Fruit fly (Drosophila melanogaster) whole organism, embryonic: ENCODE data around the gene CG43295.

Source experiments
- Atf3 ChIP-seq: fragments of 200-800 bp; sonication (Bioruptor generic); optimal IDR thresholded peaks from 3 replicates; lab custom pipeline; 2016; ENCODE audit warnings: missing biosample characterization, missing genetic modification characterization
- BEAF-32 ChIP-seq: fragments of 200-800 bp; sonication (Bioruptor generic); optimal IDR thresholded peaks from 3 replicates; lab custom pipeline; 2017; ENCODE audit warnings: missing biosample characterization, missing genetic modification characterization, mild to moderate bottlenecking, moderate library complexity, missing genetic modification reagents
- Bgb ChIP-seq: fragments of 200-800 bp; sonication (Bioruptor generic); IDR thresholded peaks from 2 replicates; pipeline ENCODE4 v1.3.6; 2022; ENCODE audit warnings: missing biosample characterization, missing genetic modification characterization; ENCODE audit not compliant: partially characterized antibody
- CG10209 ChIP-seq: fragments of 200-800 bp; sonication (Bioruptor generic); optimal IDR thresholded peaks from 3 replicates; lab custom pipeline; 2017; ENCODE audit warnings: missing biosample characterization, mild to moderate bottlenecking, missing genetic modification characterization, missing genetic modification reagents
- CG11093 ChIP-seq: fragments of 200-800 bp; sonication (Bioruptor generic); IDR thresholded peaks from 3 replicates; pipeline ENCODE4 v1.3.6; 2022; ENCODE audit warnings: missing biosample characterization, missing genetic modification characterization
- CG11560 ChIP-seq: fragments of 200-800 bp; sonication (Bioruptor generic); IDR thresholded peaks from 3 replicates; pipeline ENCODE4 v1.3.6; 2022; ENCODE audit warnings: missing biosample characterization, missing genetic modification characterization
- CG12219 ChIP-seq: fragments of 200-800 bp; sonication (Bioruptor generic); optimal IDR thresholded peaks from 3 replicates; lab custom pipeline; 2018; ENCODE audit warnings: missing biosample characterization, mild to moderate bottlenecking, missing genetic modification characterization
- CG13775 ChIP-seq: fragments of 200-800 bp; sonication (Bioruptor generic); optimal IDR thresholded peaks from 3 replicates; lab custom pipeline; 2017; ENCODE audit warnings: missing biosample characterization, mild to moderate bottlenecking, missing genetic modification characterization
- CG15479 ChIP-seq: fragments of 200-800 bp; sonication (Bioruptor generic); optimal IDR thresholded peaks from 3 replicates; lab custom pipeline; 2019; ENCODE audit warnings: missing biosample characterization, mild to moderate bottlenecking, missing genetic modification characterization, moderate library complexity
- CG15514 ChIP-seq: fragments of 200-800 bp; sonication (Bioruptor generic); optimal IDR thresholded peaks from 3 replicates; lab custom pipeline; 2017; ENCODE audit warnings: missing biosample characterization, missing genetic modification characterization, mild to moderate bottlenecking, moderate library complexity, missing genetic modification reagents
- CG17829 ChIP-seq: fragments of 200-800 bp; optimal IDR thresholded peaks from 2 replicates; lab custom pipeline; 2019; ENCODE audit warnings: missing biosample characterization, mild to moderate bottlenecking, missing genetic modification characterization, moderate library complexity
- CG1792 ChIP-seq: fragments of 200-800 bp; sonication (Bioruptor generic); optimal IDR thresholded peaks from 2 replicates; lab custom pipeline; 2016; ENCODE audit warnings: missing biosample characterization, missing genetic modification characterization
- CG18619 ChIP-seq: fragments of 200-800 bp; sonication (Bioruptor generic); optimal IDR thresholded peaks from 3 replicates; lab custom pipeline; 2017; ENCODE audit warnings: missing biosample characterization, mild to moderate bottlenecking, missing genetic modification characterization
- CG2202 ChIP-seq: fragments of 200-800 bp; sonication (Bioruptor generic); optimal IDR thresholded peaks from 2 replicates; lab custom pipeline; 2018; ENCODE audit warnings: missing biosample characterization, mild to moderate bottlenecking, missing genetic modification characterization
- CG2678 ChIP-seq: fragments of 200-800 bp; sonication (Bioruptor generic); optimal IDR thresholded peaks from 3 replicates; lab custom pipeline; 2019; ENCODE audit warnings: missing biosample characterization, mild to moderate bottlenecking, missing genetic modification characterization, moderate library complexity
- CG30020 ChIP-seq: fragments of 200-800 bp; optimal IDR thresholded peaks from 2 replicates; lab custom pipeline; 2019; ENCODE audit warnings: missing biosample characterization, mild to moderate bottlenecking, missing genetic modification characterization, moderate library complexity
- CG31224 ChIP-seq: fragments of 200-800 bp; sonication (Bioruptor generic); IDR thresholded peaks from 2 replicates; pipeline ENCODE4 v1.3.6; 2022; ENCODE audit warnings: missing biosample characterization, missing genetic modification characterization
- CG31365 ChIP-seq: fragments of 200-800 bp; sonication (Bioruptor generic); optimal IDR thresholded peaks from 2 replicates; lab custom pipeline; 2018; ENCODE audit warnings: missing biosample characterization, mild to moderate bottlenecking, missing genetic modification characterization
- CG32767 ChIP-seq: fragments of 200-800 bp; sonication (Bioruptor generic); IDR thresholded peaks from 2 replicates; pipeline ENCODE4 v1.3.6; 2022; ENCODE audit warnings: missing biosample characterization, missing genetic modification characterization
- CG4617 ChIP-seq: fragments of 200-800 bp; sonication (Bioruptor generic); optimal IDR thresholded peaks from 3 replicates; lab custom pipeline; 2016; ENCODE audit warnings: missing biosample characterization, missing genetic modification characterization, borderline replicate concordance
- CG4820 ChIP-seq: fragments of 200-800 bp; sonication (Bioruptor generic); optimal IDR thresholded peaks from 3 replicates; lab custom pipeline; 2016; ENCODE audit warnings: missing biosample characterization, missing genetic modification characterization
- CG7357 ChIP-seq: fragments of 200-800 bp; sonication (Bioruptor generic); IDR thresholded peaks from 3 replicates; pipeline ENCODE4 v1.3.6; 2022; ENCODE audit warnings: missing biosample characterization, missing genetic modification characterization
- CG7372 ChIP-seq: fragments of 200-800 bp; sonication (Bioruptor generic); IDR thresholded peaks from 2 replicates; pipeline ENCODE4 v1.3.6; 2022; ENCODE audit warnings: missing biosample characterization, missing genetic modification characterization
- CG8089 ChIP-seq: fragments of 200-800 bp; sonication (Bioruptor generic); optimal IDR thresholded peaks from 3 replicates; lab custom pipeline; 2016; ENCODE audit warnings: missing biosample characterization, missing genetic modification characterization
- CG9797 ChIP-seq: fragments of 200-800 bp; sonication (Bioruptor generic); optimal IDR thresholded peaks from 3 replicates; lab custom pipeline; 2018; ENCODE audit warnings: missing biosample characterization, mild to moderate bottlenecking, missing genetic modification characterization
- CG9876 ChIP-seq: fragments of 200-800 bp; sonication (Bioruptor generic); optimal IDR thresholded peaks from 2 replicates; lab custom pipeline; 2016; ENCODE audit warnings: missing biosample characterization, missing genetic modification characterization
- CkIIα-i1 ChIP-seq: fragments of 200-800 bp; sonication (Bioruptor generic); IDR thresholded peaks from 2 replicates; pipeline ENCODE4 v1.3.6; 2022; ENCODE audit warnings: missing biosample characterization, missing genetic modification characterization
- Doc2 ChIP-seq: fragments of 200-800 bp; sonication (Bioruptor generic); IDR thresholded peaks from 2 replicates; pipeline ENCODE4 v1.3.6; 2022; ENCODE audit warnings: missing biosample characterization, missing genetic modification characterization
- Gug ChIP-seq: fragments of 200-800 bp; sonication (Bioruptor generic); IDR thresholded peaks from 4 replicates; pipeline ENCODE4 v1.3.6; 2022; ENCODE audit warnings: missing biosample characterization, missing genetic modification characterization
- HHEX ChIP-seq: fragments of 200-800 bp; sonication (Bioruptor generic); optimal IDR thresholded peaks from 3 replicates; lab custom pipeline; 2017; ENCODE audit warnings: missing biosample characterization, mild to moderate bottlenecking, missing genetic modification characterization, missing genetic modification reagents
- MBD-R2 ChIP-seq: fragments of 200-800 bp; sonication (Bioruptor generic); IDR thresholded peaks from 2 replicates; pipeline ENCODE4 v1.3.6; 2022; ENCODE audit warnings: missing biosample characterization, missing genetic modification characterization
- Mrtf ChIP-seq: fragments of 200-800 bp; sonication (Bioruptor generic); IDR thresholded peaks from 3 replicates; pipeline ENCODE4 v1.3.6; 2022; ENCODE audit warnings: missing biosample characterization, missing genetic modification characterization
- Nf-YC ChIP-seq: fragments of 200-800 bp; optimal IDR thresholded peaks from 3 replicates; lab custom pipeline; 2019; ENCODE audit warnings: missing biosample characterization, mild to moderate bottlenecking, missing genetic modification characterization, moderate library complexity
- Six4 ChIP-seq: fragments of 200-800 bp; sonication (Bioruptor generic); optimal IDR thresholded peaks from 2 replicates; lab custom pipeline; 2016; ENCODE audit warnings: missing biosample characterization, missing genetic modification characterization
- aop ChIP-seq: fragments of 200-800 bp; sonication (Bioruptor generic); IDR thresholded peaks from 2 replicates; pipeline ENCODE4 v1.3.6; 2022; ENCODE audit warnings: missing biosample characterization, missing genetic modification characterization
- bcd ChIP-seq: fragments of 200-800 bp; sonication (Bioruptor generic); optimal IDR thresholded peaks from 2 replicates; lab custom pipeline; 2017; ENCODE audit warnings: missing biosample characterization, mild to moderate bottlenecking, missing genetic modification characterization
- cato ChIP-seq: fragments of 200-800 bp; sonication (Bioruptor generic); optimal IDR thresholded peaks from 2 replicates; lab custom pipeline; 2016; ENCODE audit warnings: missing biosample characterization, missing genetic modification characterization, borderline replicate concordance
- cg ChIP-seq: fragments of 200-800 bp; sonication (Bioruptor generic); optimal IDR thresholded peaks from 3 replicates; lab custom pipeline; 2019; ENCODE audit warnings: missing biosample characterization, mild to moderate bottlenecking, missing genetic modification characterization, moderate library complexity
- chinmo ChIP-seq: fragments of 200-800 bp; sonication (Bioruptor generic); IDR thresholded peaks from 4 replicates; pipeline ENCODE4 v1.3.6; 2022; ENCODE audit warnings: missing biosample characterization, missing genetic modification characterization; ENCODE audit not compliant: partially characterized antibody
- danr ChIP-seq: fragments of 200-800 bp; sonication (Bioruptor generic); IDR thresholded peaks from 2 replicates; pipeline ENCODE4 v1.3.6; 2022; ENCODE audit warnings: missing biosample characterization, missing genetic modification characterization
- ham ChIP-seq: fragments of 200-800 bp; sonication (Bioruptor generic); IDR thresholded peaks from 2 replicates; pipeline ENCODE4 v1.3.6; 2022; ENCODE audit warnings: missing biosample characterization, missing genetic modification characterization
- hb ChIP-seq: fragments of 200-800 bp; sonication (Bioruptor generic); IDR thresholded peaks from 3 replicates; pipeline ENCODE4 v1.3.6; 2022; ENCODE audit warnings: missing biosample characterization, missing genetic modification characterization; ENCODE audit not compliant: partially characterized antibody
- lab ChIP-seq: fragments of 200-800 bp; sonication (Bioruptor generic); optimal IDR thresholded peaks from 3 replicates; lab custom pipeline; 2017; ENCODE audit warnings: missing biosample characterization, missing genetic modification characterization, mild to moderate bottlenecking, moderate library complexity, missing genetic modification reagents
- lola ChIP-seq, 3 experiments: fragments of >200 bp in 2 of 3; fragments of 200-800 bp in 1 of 3; sonication (Bioruptor generic) in 1 of 3; optimal IDR thresholded peaks; 2 replicates each; lab custom pipeline; 2017 to 2019; ENCODE audit warnings: missing biosample characterization in 3 of 3, missing genetic modification characterization in 3 of 3, mild to moderate bottlenecking in 1 of 3, moderate library complexity in 1 of 3
- mld ChIP-seq: fragments of 200-800 bp; sonication (Bioruptor generic); IDR thresholded peaks from 3 replicates; pipeline ENCODE4 v1.3.6; 2022; ENCODE audit warnings: missing biosample characterization, missing genetic modification characterization; ENCODE audit not compliant: partially characterized antibody
- oc ChIP-seq: fragments of 200-800 bp; sonication (Bioruptor generic); optimal IDR thresholded peaks from 2 replicates; lab custom pipeline; 2018; ENCODE audit warnings: missing biosample characterization, mild to moderate bottlenecking, missing genetic modification characterization, moderate library complexity
- onecut ChIP-seq: fragments of 200-800 bp; sonication (Bioruptor generic); IDR thresholded peaks from 2 replicates; pipeline ENCODE4 v1.3.6; 2022; ENCODE audit warnings: missing biosample characterization, missing genetic modification characterization
- seq ChIP-seq: fragments of 200-800 bp; sonication (Bioruptor generic); IDR thresholded peaks from 2 replicates; pipeline ENCODE4 v1.3.6; 2022; ENCODE audit warnings: missing biosample characterization, missing genetic modification characterization
- tll ChIP-seq, 2 experiments: fragments of 200-800 bp in 1 of 2; fragments of >200 bp in 1 of 2; sonication (Bioruptor generic) in 1 of 2; optimal IDR thresholded peaks; 2 replicates each; lab custom pipeline; 2017 to 2019; ENCODE audit warnings: missing biosample characterization in 2 of 2, missing genetic modification characterization in 2 of 2, mild to moderate bottlenecking in 1 of 2, moderate library complexity in 1 of 2

Gene CG43295

dm6 chr3L:16128481-16128972 lies 22.9 kb downstream of the CG43295 start, which contains the start of gene Pgm1 (continued):
- TF ChIP-seq CG15514 (GFP tag; lab: Kevin White, UChicago): peak; percentile 80
- TF ChIP-seq bcd (GFP tag; lab: Kevin White, UChicago): no peak
- TF ChIP-seq Six4 (GFP tag; lab: Kevin White, UChicago): peak; percentile 81
- TF ChIP-seq CG18619: peak; percentile 81
- TF ChIP-seq CG1792 (GFP tag; lab: Kevin White, UChicago): peak; percentile 83
- no peak for TF ChIP-seq mld (GFP tag; lab: Robert Waterston, UW)
- TF ChIP-seq cg: no peak
- TF ChIP-seq CG9876 (GFP tag; lab: Kevin White, UChicago): peak; percentile 87
- TF ChIP-seq Mrtf: peak; percentile 78; the same call in 2 of the 3 replicates
- peak; percentile 70 for TF ChIP-seq seq (GFP tag; lab: Robert Waterston, UW)
- no peak for TF ChIP-seq CG7372 (GFP tag; lab: Robert Waterston, UW)
- TF ChIP-seq CG2678 (tag; lab: Kevin White, UChicago): peak; percentile 88
- peak; percentile 52 for TF ChIP-seq cato
- peak; percentile 67 for TF ChIP-seq CG13775
- TF ChIP-seq CG9797 (GFP tag; lab: Kevin White, UChicago): peak; percentile 36
- peak; percentile 40; the same call in 1 of the 2 replicates for TF ChIP-seq danr
- peak; percentile 78 for TF ChIP-seq CG10209 (GFP tag; lab: Kevin White, UChicago)
- 0 out of 3 replicates have a peak, but pooled peaks have one; percentile 33 for TF ChIP-seq CG7357
- TF ChIP-seq tll (GFP tag; optimal IDR thresholded peaks at IDR 0.05; lab: Kevin White, UChicago): peak in 1 of 2 experiments; percentile 74
- peak; percentile 84 for TF ChIP-seq CG4617 (GFP tag; lab: Kevin White, UChicago)
- TF ChIP-seq lab (GFP tag; lab: Kevin White, UChicago): peak; percentile 87
- TF ChIP-seq ham: no peak
- peak; percentile 80 for TF ChIP-seq CG8089
- no peak for TF ChIP-seq CkIIα-i1 (GFP tag; lab: Robert Waterston, UW)
- TF ChIP-seq lola (GFP tag; optimal IDR thresholded peaks at IDR 0.05; lab: Kevin White, UChicago): peak in 1 of 3 experiments; percentile 46
- TF ChIP-seq CG32767 (GFP tag; lab: Robert Waterston, UW): peak; percentile 46
- no peak for TF ChIP-seq aop (GFP tag; lab: Robert Waterston, UW)
- TF ChIP-seq Doc2 (GFP tag; lab: Robert Waterston, UW): no peak
- TF ChIP-seq Atf3: peak; percentile 74
- TF ChIP-seq CG31224 (GFP tag; lab: Robert Waterston, UW): peak; percentile 67
- TF ChIP-seq MBD-R2 (GFP tag; lab: Robert Waterston, UW): peak; percentile 64; the same call in 1 of the 2 replicates
- no peak for TF ChIP-seq hb (GFP tag; lab: Robert Waterston, UW)
- peak; percentile 72 for TF ChIP-seq CG31365 (tag; lab: Kevin White, UChicago)
- TF ChIP-seq Nf-YC (tag; lab: Kevin White, UChicago): peak; percentile 69
- TF ChIP-seq oc (tag; lab: Kevin White, UChicago): no peak
- TF ChIP-seq BEAF-32: no peak
- 0 out of 4 replicates have a peak, but pooled peaks have one; percentile 24 for TF ChIP-seq chinmo (GFP tag; lab: Robert Waterston, UW)
- TF ChIP-seq CG17829 (tag; lab: Kevin White, UChicago): peak; percentile 80
- peak; percentile 84 for TF ChIP-seq HHEX (GFP tag; lab: Kevin White, UChicago)
- peak; percentile 74 for TF ChIP-seq CG4820 (GFP tag; lab: Kevin White, UChicago)
- no peak for TF ChIP-seq CG30020 (tag; lab: Kevin White, UChicago)
- TF ChIP-seq onecut: peak; percentile 57; the same call in 1 of the 2 replicates
- peak; percentile 75 for TF ChIP-seq CG15479 (GFP tag; lab: Kevin White, UChicago)
- TF ChIP-seq Bgb (GFP tag; lab: Robert Waterston, UW): no peak
- peak; percentile 84 for TF ChIP-seq CG12219 (GFP tag; lab: Kevin White, UChicago)
- TF ChIP-seq CG2202 (tag; lab: Kevin White, UChicago): peak; percentile 54
- TF ChIP-seq CG11093 (GFP tag; lab: Robert Waterston, UW): peak; percentile 36; the same call in 2 of the 3 replicates
- TF ChIP-seq CG11560 (tag; lab: Robert Waterston, UW): peak; percentile 47; the same call in 1 of the 3 replicates
- TF ChIP-seq Gug: peak; percentile 71
